Worm (Caenorhabditis elegans): ENCODE data around the gene Y50E8A.11.

ce11 chrV:14791703-14792102 lies 10.5 kb downstream of the Y50E8A.11 start:
- TF ChIP-seq snpc-4 (tag; optimal IDR thresholded peaks at IDR 0.05) (no peak), tbx-8 (GFP tag; optimal IDR thresholded peaks at IDR 0.05) (no peak), nhr-237 (tag; optimal IDR thresholded peaks at IDR 0.05) (no peak), unc-39 (tag; optimal IDR thresholded peaks at IDR 0.05) (no peak)

All from whole organism, mixed stage, embryonic.